Worm (Caenorhabditis elegans) whole organism, young adult: Measurements from ENCODE around the gene aqp-3.
"Not testable (repeated sequence)": the region's sequence is repeated elsewhere in the genome, so short reads cannot be mapped to it uniquely, and the experiment has no call there.

Source experiments
- B0336.3 ChIP-seq: fragments of 200-800 bp; sonication (Bioruptor generic); IDR thresholded peaks from 2 replicates; pipeline ENCODE4 v1.3.6; 2022; ENCODE audit warnings: missing genetic modification characterization, missing compliant biosample characterization
- Y79H2A.3 ChIP-seq: fragments of 200-800 bp; sonication (Bioruptor generic); conservative IDR thresholded peaks from 2 replicates; pipeline ENCODE4 v1.3.6; 2022; ENCODE audit warnings: missing genetic modification reagents, missing genetic modification characterization, missing compliant biosample characterization
- ZK185.1 ChIP-seq: sonication (generic microtip); optimal IDR thresholded peaks from 2 replicates; lab custom pipeline; 2016; ENCODE audit warnings: mild to moderate bottlenecking, missing genetic modification characterization, missing compliant biosample characterization; ENCODE audit not compliant: poor library complexity, severe bottlenecking
- akir-1 ChIP-seq: fragments of 200-800 bp; sonication (Bioruptor generic); optimal IDR thresholded peaks from 2 replicates; lab custom pipeline; 2018; ENCODE audit warnings: mild to moderate bottlenecking, missing genetic modification characterization, moderate library complexity, missing compliant biosample characterization
- ama-1 ChIP-seq, 3 experiments: fragments of 150-350 bp in 1 of 3; sonication (generic microtip) in 2 of 3; optimal IDR thresholded peaks; 2 replicates each; lab custom pipeline; 2014 to 2018; ENCODE audit warnings: missing biosample characterization in 2 of 3, missing genetic modification characterization in 2 of 3, missing genetic modification reagents in 2 of 3
- dpl-1 ChIP-seq: fragments of 150-350 bp; optimal IDR thresholded peaks from 2 replicates; lab custom pipeline; 2014; ENCODE audit warnings: missing biosample characterization, missing genetic modification reagents, missing genetic modification characterization
- ets-4 ChIP-seq: fragments of 200-800 bp; sonication (Bioruptor generic); optimal IDR thresholded peaks from 2 replicates; lab custom pipeline; 2018; ENCODE audit warnings: mild to moderate bottlenecking, missing genetic modification characterization, missing compliant biosample characterization
- madf-6 ChIP-seq: fragments of 200-800 bp; sonication (Bioruptor generic); IDR thresholded peaks from 2 replicates; pipeline ENCODE4 v1.3.6; 2022; ENCODE audit warnings: missing genetic modification reagents, missing genetic modification characterization, missing compliant biosample characterization
- pbrm-1 ChIP-seq: fragments of 200-800 bp; sonication (Bioruptor generic); IDR thresholded peaks from 2 replicates; pipeline ENCODE4 v1.3.6; 2022; ENCODE audit warnings: missing genetic modification reagents, missing genetic modification characterization, missing compliant biosample characterization
- pha-4 ChIP-seq: fragments of 150-350 bp; sonication (generic microtip); optimal IDR thresholded peaks from 2 replicates; lab custom pipeline; 2014; ENCODE audit warnings: missing biosample characterization, missing genetic modification reagents, missing genetic modification characterization
- unc-62 ChIP-seq: fragments of 150-350 bp; optimal IDR thresholded peaks from 2 replicates; lab custom pipeline; 2014; ENCODE audit warnings: missing biosample characterization, missing genetic modification reagents, missing genetic modification characterization

- not testable (repeated sequence) for TF ChIP-seq pbrm-1 (GFP tag; lab: Robert Waterston, UW); akir-1; pha-4 (tag; lab: Kevin White, UChicago); Y79H2A.3; ZK185.1 (tag; lab: Kevin White, UChicago); ets-4 (GFP tag; lab: Kevin White, UChicago); B0336.3 (GFP tag; lab: Robert Waterston, UW); unc-62 (GFP tag; lab: Kevin White, UChicago); ama-1 (optimal IDR thresholded peaks at IDR 0.05; lab: Kevin White, UChicago); ama-1 (GFP tag; optimal IDR thresholded peaks at IDR 0.05; lab: Kevin White, UChicago); dpl-1
- peak; percentile 72 for TF ChIP-seq madf-6 (GFP tag; lab: Robert Waterston, UW)
Measured at ce11 chrIV:10987342-10987945, 21.2 kb upstream of the aqp-3 start, which contains the start of gene Y43E12A.3.
